Worm (Caenorhabditis elegans): ENCODE measurements around the gene F19G12.4.

Gene F19G12.4

DNA sequence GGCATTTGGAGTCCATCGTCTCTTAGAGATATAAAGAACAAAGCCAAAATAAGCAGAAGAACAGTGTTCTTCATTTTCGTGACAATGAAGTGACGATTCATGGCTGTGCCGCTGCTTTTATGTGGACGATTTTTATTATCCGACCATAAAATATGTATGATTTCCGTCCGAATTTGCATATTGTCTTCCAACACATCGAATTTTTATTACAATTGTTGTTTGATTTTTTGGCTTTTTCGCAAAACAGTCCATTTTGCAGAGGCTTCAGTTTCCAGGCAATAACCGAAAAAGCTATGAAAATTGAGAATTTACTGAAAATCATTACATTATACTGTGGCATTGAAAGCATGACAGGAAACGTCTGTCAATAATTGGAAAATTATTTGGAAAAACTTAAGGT is 32.6 kb upstream of the F19G12.4 start, which contains the start of gene F56C3.8:
TSS of gene F56C3.8 (minus strand) at position 101 of the 400 bp plus-strand sequence.
- TF ChIP-seq egl-43 (GFP tag; IDR thresholded peaks at IDR 0.05) = no peak
- 0 out of 2 replicates have a peak, but pooled peaks have one; percentile 28 for TF ChIP-seq Y48G9A.11 (GFP tag; IDR thresholded peaks at IDR 0.05)
- TF ChIP-seq ceh-82 (tag; optimal IDR thresholded peaks at IDR 0.05) = no peak
- TF ChIP-seq php-3 (GFP tag; IDR thresholded peaks at IDR 0.05) = no peak
- TF ChIP-seq fos-1 (tag; optimal IDR thresholded peaks at IDR 0.05) = no peak

DNA sequence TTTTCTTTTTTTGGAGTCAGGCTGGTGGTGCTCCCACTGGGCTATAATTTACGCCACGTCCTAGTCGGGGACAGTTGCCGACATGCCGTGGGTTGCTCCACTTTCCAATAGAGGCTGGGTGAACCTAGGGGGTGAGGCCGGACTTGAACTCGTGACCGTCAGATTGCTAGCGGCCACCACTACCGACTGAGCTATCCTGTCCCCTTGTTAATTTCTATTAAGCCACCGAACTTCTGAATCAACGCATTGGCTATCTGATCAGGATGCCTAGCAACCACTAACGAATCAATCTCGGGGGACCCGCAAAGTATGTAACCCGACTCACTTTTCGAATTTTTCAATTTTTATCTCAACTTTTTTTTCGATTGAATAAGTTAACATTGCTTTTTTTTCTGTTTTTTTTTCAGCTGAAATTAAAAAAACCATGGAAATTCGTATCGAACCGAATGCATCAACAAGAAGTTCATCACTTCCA is 30.2 kb upstream of the F19G12.4 start, which contains the start of gene F56C3.1:
TSS of gene F56C3.1 (plus strand) at position 425 of the 475 bp plus-strand sequence.
- TF ChIP-seq ZK337.2 (GFP tag; IDR thresholded peaks at IDR 0.05) (0 out of 2 replicates have a peak, but pooled peaks have one; percentile 29), nhr-76 (tag; optimal IDR thresholded peaks at IDR 0.05) (no peak), set-16 (GFP tag; IDR thresholded peaks at IDR 0.05) (peak; percentile 39; the same call in 1 of the 2 replicates), nhr-42 (GFP tag; IDR thresholded peaks at IDR 0.05) (peak; percentile 55; the same call in 1 of the 2 replicates), lin-38 (GFP tag; IDR thresholded peaks at IDR 0.05) (peak; percentile 31; the same call in 1 of the 2 replicates), hlh-11 (tag; optimal IDR thresholded peaks at IDR 0.05) (peak; percentile 3), nhr-102 (tag; optimal IDR thresholded peaks at IDR 0.05) (peak; percentile 34), php-3 (GFP tag; IDR thresholded peaks at IDR 0.05) (0 out of 2 replicates have a peak, but pooled peaks have one; percentile 47), egl-43 (GFP tag; IDR thresholded peaks at IDR 0.05) (0 out of 2 replicates have a peak, but pooled peaks have one; percentile 33), madf-5 (GFP tag; IDR thresholded peaks at IDR 0.05) (no peak), dmd-6 (GFP tag; IDR thresholded peaks at IDR 0.05) (0 out of 2 replicates have a peak, but pooled peaks have one; percentile 15), hmg-1.1 (GFP tag; IDR thresholded peaks at IDR 0.05) (peak; percentile 73), hif-1 (tag; optimal IDR thresholded peaks at IDR 0.05) (no peak)

ce11 chrX:1389382-1389983 is 27.6 kb upstream of the F19G12.4 start:
- TF ChIP-seq ceh-44 (GFP tag; IDR thresholded peaks at IDR 0.05) (0 out of 2 replicates have a peak, but pooled peaks have one; percentile 32), mxl-2 (GFP tag; conservative IDR thresholded peaks at IDR 0.05) (no peak), hlh-11 (tag; optimal IDR thresholded peaks at IDR 0.05) (peak; percentile 89), nhr-25 (tag; optimal IDR thresholded peaks at IDR 0.05; ENCODE audit: borderline replicate concordance, insufficient read depth) (peak; percentile 73), Y75B8A.6 (GFP tag; IDR thresholded peaks at IDR 0.05) (no peak), duxl-1 (tag; optimal IDR thresholded peaks at IDR 0.05; ENCODE audit: poor library complexity) (peak; percentile 97), madf-5 (GFP tag; IDR thresholded peaks at IDR 0.05) (no peak), D1046.2 (GFP tag; IDR thresholded peaks at IDR 0.05) (no peak), unc-62 (GFP tag; optimal IDR thresholded peaks at IDR 0.05 in 1 of 2) (peak; percentile 70 to 97), unc-62 (tag; optimal IDR thresholded peaks at IDR 0.05) (peak; percentile 36), ces-1 (GFP tag; optimal IDR thresholded peaks at IDR 0.05) (peak; percentile 88), mes-2 (tag; optimal IDR thresholded peaks at IDR 0.05; ENCODE audit: poor library complexity, severe bottlenecking) (peak; percentile 87), lin-29 (GFP tag; IDR thresholded peaks at IDR 0.05) (peak; percentile 61; the same call in 1 of the 2 replicates), lin-39 (tag; optimal IDR thresholded peaks at IDR 0.05) (peak; percentile 70), Y48G9A.11 (GFP tag; IDR thresholded peaks at IDR 0.05) (0 out of 2 replicates have a peak, but pooled peaks have one; percentile 29), zag-1 (tag; optimal IDR thresholded peaks at IDR 0.05) (peak; percentile 64), dpl-1 (GFP tag; optimal IDR thresholded peaks at IDR 0.05) (peak; percentile 58), nhr-102 (tag; optimal IDR thresholded peaks at IDR 0.05) (peak; percentile 98), pha-4 (GFP tag; IDR thresholded peaks at IDR 0.05) (peak; percentile 79), pha-4 (tag; optimal IDR thresholded peaks at IDR 0.05) (no peak), zfp-3 (GFP tag; conservative IDR thresholded peaks at IDR 0.05) (peak; percentile 74), R02D3.7 (tag; optimal IDR thresholded peaks at IDR 0.05) (no peak), nhr-28 (tag; optimal IDR thresholded peaks at IDR 0.05) (peak; percentile 77), lim-7 (GFP tag; IDR thresholded peaks at IDR 0.05) (no peak), tra-1 (GFP tag; IDR thresholded peaks at IDR 0.05) (peak; percentile 86), madf-9 (GFP tag; conservative IDR thresholded peaks at IDR 0.05) (peak; percentile 86), ztf-11 (tag; optimal IDR thresholded peaks at IDR 0.05) (no peak), F37D6.2 (tag; optimal IDR thresholded peaks at IDR 0.05) (peak; percentile 97), ceh-20 (GFP tag; IDR thresholded peaks at IDR 0.05) (peak; percentile 75), set-16 (GFP tag; IDR thresholded peaks at IDR 0.05) (no peak), nhr-10 (tag; optimal IDR thresholded peaks at IDR 0.05) (peak; percentile 92), aha-1 (tag) (peak; percentile 44), lir-3 (tag; optimal IDR thresholded peaks at IDR 0.05) (peak; percentile 67)
